Worm (Caenorhabditis elegans) whole organism, midembryonic: Measurements from ENCODE around the gene Y73C8B.9.

Experiments used
- T22C8.4 ChIP-seq: fragments of 200-800 bp; sonication (Bioruptor generic); IDR thresholded peaks from 2 replicates; pipeline ENCODE4 v1.3.6; 2022; ENCODE audit warnings: missing genetic modification characterization, missing compliant biosample characterization
- cog-1 ChIP-seq: sonication (generic microtip); optimal IDR thresholded peaks from 2 replicates; lab custom pipeline; 2016; ENCODE audit warnings: missing genetic modification characterization, missing compliant biosample characterization
- flt-1 ChIP-seq: fragments of 200-800 bp; sonication (Bioruptor generic); IDR thresholded peaks from 2 replicates; pipeline ENCODE4 v1.3.6; 2022; ENCODE audit warnings: missing genetic modification characterization, missing compliant biosample characterization
- klf-2 ChIP-seq: fragments of 200-800 bp; sonication (Bioruptor generic); conservative IDR thresholded peaks from 2 replicates; pipeline ENCODE4 v1.3.6; 2022; ENCODE audit warnings: missing genetic modification reagents, missing genetic modification characterization, missing compliant biosample characterization
- med-1 ChIP-seq: sonication (generic microtip); optimal IDR thresholded peaks from 2 replicates; lab custom pipeline; 2017; ENCODE audit warnings: missing genetic modification characterization, mild to moderate bottlenecking, missing compliant biosample characterization, antibody characterized with exemption, missing genetic modification reagents; ENCODE audit not compliant: insufficient read depth
- ref-1 ChIP-seq: fragments of 200-800 bp; sonication (Bioruptor generic); conservative IDR thresholded peaks from 2 replicates; pipeline ENCODE4 v1.3.6; 2022; ENCODE audit warnings: missing genetic modification reagents, missing genetic modification characterization, missing compliant biosample characterization
- tab-1 ChIP-seq: fragments of 200-800 bp; sonication (Bioruptor generic); IDR thresholded peaks from 2 replicates; pipeline ENCODE4 v1.3.6; 2022; ENCODE audit warnings: missing genetic modification characterization, missing compliant biosample characterization
- ztf-23 ChIP-seq: fragments of 200-800 bp; sonication (Bioruptor generic); IDR thresholded peaks from 2 replicates; pipeline ENCODE4 v1.3.6; 2022; ENCODE audit warnings: missing genetic modification reagents, missing genetic modification characterization, missing compliant biosample characterization
- ztf-29 ChIP-seq: fragments of 200-800 bp; sonication (Bioruptor generic); IDR thresholded peaks from 2 replicates; pipeline ENCODE4 v1.3.6; 2022; ENCODE audit warnings: missing genetic modification reagents, missing genetic modification characterization, missing compliant biosample characterization

Y73C8B.9 gene

ce11 chrV:3230597-3230996 lies 37.2 kb downstream of the Y73C8B.9 start, which contains the start of gene K08D9.10:
K08D9.10 (plus strand) TSS chrV:3230897.
- TF ChIP-seq tab-1 (GFP tag; lab: Robert Waterston, UW) (no peak), ref-1 (GFP tag; lab: Robert Waterston, UW) (no peak), med-1 (GFP tag; lab: Kevin White, UChicago) (no peak), klf-2 (GFP tag; lab: Robert Waterston, UW) (no peak), ztf-23 (GFP tag; lab: Robert Waterston, UW) (no peak), ztf-29 (GFP tag; lab: Robert Waterston, UW) (no peak), flt-1 (GFP tag; lab: Robert Waterston, UW) (no peak), cog-1 (tag; lab: Kevin White, UChicago) (no peak), T22C8.4 (GFP tag; lab: Robert Waterston, UW) (no peak)

DNA sequence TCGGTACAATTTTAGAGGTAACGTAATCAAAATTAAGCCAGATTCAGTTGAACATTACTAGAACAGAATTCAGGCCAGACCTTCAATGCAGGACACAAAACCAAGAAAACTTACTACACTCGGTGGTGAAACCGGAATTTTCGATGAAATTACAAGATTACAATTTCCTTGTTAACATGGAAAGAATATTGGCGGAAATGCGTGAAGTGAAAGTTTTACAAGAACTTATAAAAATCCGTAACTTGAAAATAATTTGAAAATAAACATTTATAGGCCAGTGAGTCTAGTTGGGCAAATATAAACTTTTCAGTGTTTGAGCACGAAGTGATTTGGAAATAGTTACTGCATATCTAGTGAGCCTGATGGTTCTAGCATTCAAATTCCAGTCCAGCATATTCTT lies 41.5 kb downstream of the Y73C8B.9 start, which contains the start of gene K08D9.6:
TSS of gene K08D9.6 (minus strand) at position 101 of the 400 bp plus-strand sequence.
- no peak for TF ChIP-seq ztf-29 (GFP tag; lab: Robert Waterston, UW)
- TF ChIP-seq flt-1 (GFP tag; lab: Robert Waterston, UW) = no peak
- no peak for TF ChIP-seq tab-1 (GFP tag; lab: Robert Waterston, UW)
- TF ChIP-seq klf-2 (GFP tag; lab: Robert Waterston, UW) = no peak
- TF ChIP-seq med-1 (GFP tag; lab: Kevin White, UChicago) = no peak
- no peak for TF ChIP-seq ref-1 (GFP tag; lab: Robert Waterston, UW)
- no peak for TF ChIP-seq T22C8.4 (GFP tag; lab: Robert Waterston, UW)
- TF ChIP-seq ztf-23 (GFP tag; lab: Robert Waterston, UW) = no peak
- TF ChIP-seq cog-1 (tag; lab: Kevin White, UChicago) = no peak

DNA sequence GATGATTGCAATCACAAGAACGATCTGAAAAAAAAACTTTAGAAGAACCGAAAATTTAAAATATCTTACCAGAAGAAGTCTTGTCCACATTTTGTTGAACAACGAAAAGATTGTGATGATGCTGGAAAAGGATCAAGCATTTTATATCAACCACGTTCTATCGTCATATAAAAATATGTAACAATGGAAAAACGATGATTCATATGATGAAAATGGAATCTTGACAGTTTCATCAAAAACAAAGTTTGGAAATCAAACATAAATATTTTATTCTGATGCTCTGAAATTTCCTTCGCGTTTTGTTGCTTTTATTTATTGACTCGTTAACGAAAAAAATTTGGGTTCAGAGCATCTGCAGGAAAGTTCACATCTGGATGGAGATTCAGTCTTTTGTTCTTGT lies 43.3 kb downstream of the Y73C8B.9 start, which contains the start of the genes K08D9.9 and str-16:
TSS of gene K08D9.9 (minus strand) at position 101 of the 400 bp plus-strand sequence.
TSS of gene str-16 (plus strand) at position 266 of the 400 bp plus-strand sequence.
- TF ChIP-seq flt-1 (GFP tag; lab: Robert Waterston, UW) = no peak
- TF ChIP-seq ztf-23 (GFP tag; lab: Robert Waterston, UW) = no peak
- TF ChIP-seq ref-1 (GFP tag; lab: Robert Waterston, UW) = no peak
- no peak for TF ChIP-seq med-1 (GFP tag; lab: Kevin White, UChicago)
- TF ChIP-seq klf-2 (GFP tag; lab: Robert Waterston, UW) = no peak
- no peak for TF ChIP-seq tab-1 (GFP tag; lab: Robert Waterston, UW)

DNA sequence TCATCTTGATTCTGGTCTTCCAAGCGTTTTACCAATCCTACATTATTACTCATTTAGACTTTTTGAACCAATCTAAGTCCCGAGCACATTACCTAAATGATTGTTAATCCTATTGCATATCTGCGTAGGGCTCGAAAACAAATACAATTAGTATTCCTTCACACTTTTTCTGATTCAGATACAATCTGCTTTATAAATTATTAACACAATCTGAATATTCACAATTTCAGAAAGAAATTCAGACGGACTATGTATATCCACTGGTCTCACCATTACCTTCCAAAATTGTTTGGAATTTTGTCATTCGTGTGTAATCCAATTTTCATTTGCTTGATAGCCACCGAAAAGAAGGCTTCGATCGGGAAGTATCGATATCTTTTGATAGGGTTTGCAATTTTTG lies 47.8 kb downstream of the Y73C8B.9 start, which contains the start of gene srj-11:
TSS of gene srj-11 (plus strand) at position 250 of the 400 bp plus-strand sequence.
- no peak for TF ChIP-seq ztf-29 (GFP tag; lab: Robert Waterston, UW)
- no peak for TF ChIP-seq tab-1 (GFP tag; lab: Robert Waterston, UW)
- no peak for TF ChIP-seq T22C8.4 (GFP tag; lab: Robert Waterston, UW)
- no peak for TF ChIP-seq ref-1 (GFP tag; lab: Robert Waterston, UW)
- TF ChIP-seq flt-1 (GFP tag; lab: Robert Waterston, UW) = no peak
- TF ChIP-seq med-1 (GFP tag; lab: Kevin White, UChicago) = no peak
- no peak for TF ChIP-seq klf-2 (GFP tag; lab: Robert Waterston, UW)
- TF ChIP-seq cog-1 (tag; lab: Kevin White, UChicago) = no peak
- TF ChIP-seq ztf-23 (GFP tag; lab: Robert Waterston, UW) = no peak

DNA sequence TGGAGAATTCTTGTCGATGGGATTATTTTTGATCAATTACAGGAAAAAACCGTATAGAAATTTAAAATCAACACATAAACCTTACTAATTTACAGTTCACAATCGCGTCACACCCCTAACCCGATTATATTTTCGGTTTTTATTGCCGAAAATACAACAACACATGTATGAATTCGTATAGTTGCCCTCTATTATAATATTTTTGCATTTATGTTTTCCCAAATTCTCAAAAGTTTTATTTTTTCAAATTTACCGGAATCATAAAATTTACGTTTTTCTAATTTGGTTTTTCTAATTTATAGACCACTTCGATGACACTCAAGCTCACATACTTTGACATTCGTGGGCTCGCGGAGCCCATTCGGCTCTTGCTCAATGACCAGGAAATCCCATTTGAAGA lies 49.6 kb downstream of the Y73C8B.9 start, which contains the start of gene gst-23:
TSS of gene gst-23 (plus strand) at position 301 of the 400 bp plus-strand sequence.
- TF ChIP-seq cog-1 (tag; lab: Kevin White, UChicago) = no peak
- no peak for TF ChIP-seq T22C8.4 (GFP tag; lab: Robert Waterston, UW)
- no peak for TF ChIP-seq flt-1 (GFP tag; lab: Robert Waterston, UW)
- TF ChIP-seq med-1 (GFP tag; lab: Kevin White, UChicago) = no peak
- TF ChIP-seq tab-1 (GFP tag; lab: Robert Waterston, UW) = no peak
- TF ChIP-seq klf-2 (GFP tag; lab: Robert Waterston, UW) = no peak
- no peak for TF ChIP-seq ztf-29 (GFP tag; lab: Robert Waterston, UW)
- no peak for TF ChIP-seq ref-1 (GFP tag; lab: Robert Waterston, UW)
- no peak for TF ChIP-seq ztf-23 (GFP tag; lab: Robert Waterston, UW)
